Fruit fly (Drosophila melanogaster): ENCODE data around the gene Orc2.

dm6 chr3R:13949571-13949970 is 15.1 kb upstream of the Orc2 start:
- TF ChIP-seq CG11294 (GFP tag; IDR thresholded peaks at IDR 0.05) (no peak), CG1621 (tag; optimal IDR thresholded peaks at IDR 0.05) (no peak), CG16779 (tag; optimal IDR thresholded peaks at IDR 0.05) (no peak), pdm3 (GFP tag; optimal IDR thresholded peaks at IDR 0.05) (no peak)

Data from whole organism, prepupa.